Comparison of ENCODE assay signal across 5 worm cellular contexts in genomic region chrIII:9030818-9031217, ce11.
TF ChIP-seq lines count a peak whose summit lies in the region.

No protein-coding gene starts in this region.

TF ChIP-seq in whole organism, L1 larva, 84 proteins besides CTCF, POLR2A, EP300 and RAD21:
- TF ChIP-seq nhr-47 (tag; optimal IDR thresholded peaks at IDR 0.05; lab: Kevin White, UChicago): peak; percentile 32
- no peak for TF ChIP-seq swsn-7 (tag; optimal IDR thresholded peaks at IDR 0.05; lab: Kevin White, UChicago)
- TF ChIP-seq nhr-71 (tag; optimal IDR thresholded peaks at IDR 0.05; lab: Kevin White, UChicago): peak; percentile 41
- TF ChIP-seq unc-130 (tag; optimal IDR thresholded peaks at IDR 0.05; lab: Kevin White, UChicago): no peak
- TF ChIP-seq ztf-4 (tag; optimal IDR thresholded peaks at IDR 0.05; lab: Kevin White, UChicago): no peak
- TF ChIP-seq nhr-77 (tag; optimal IDR thresholded peaks at IDR 0.05; lab: Kevin White, UChicago): no peak
- peak; percentile 5 for TF ChIP-seq fkh-8 (tag; optimal IDR thresholded peaks at IDR 0.05; lab: Kevin White, UChicago)

TF ChIP-seq in whole organism, L2 larva, 48 proteins besides CTCF, POLR2A, EP300 and RAD21:
- TF ChIP-seq fos-1 (tag; optimal IDR thresholded peaks at IDR 0.05; lab: Kevin White, UChicago) (peak; percentile 45), zag-1 (tag; optimal IDR thresholded peaks at IDR 0.05; lab: Kevin White, UChicago) (no peak), lsy-2 (tag; optimal IDR thresholded peaks at IDR 0.05; lab: Kevin White, UChicago) (peak in 1 of 2 experiments; percentile 4)
TF ChIP-seq in whole organism, L2 larva: peak in this region for 2.

TF ChIP-seq in whole organism, L3 larva, 47 proteins besides CTCF, POLR2A, EP300 and RAD21:
- no peak for TF ChIP-seq nfya-1 (tag; optimal IDR thresholded peaks at IDR 0.05; lab: Kevin White, UChicago; ENCODE audit: insufficient read depth)
- no peak for TF ChIP-seq ztf-4 (tag; optimal IDR thresholded peaks at IDR 0.05; lab: Kevin White, UChicago)
- peak; percentile 11 for TF ChIP-seq pqm-1 (tag; optimal IDR thresholded peaks at IDR 0.05; lab: Kevin White, UChicago)
- peak; percentile 60 for TF ChIP-seq elt-2 (tag; optimal IDR thresholded peaks at IDR 0.05; lab: Kevin White, UChicago)

TF ChIP-seq in whole organism, L4 larva, 104 proteins besides CTCF, POLR2A, EP300 and RAD21:
- TF ChIP-seq hlh-30 (tag; optimal IDR thresholded peaks at IDR 0.05; lab: Kevin White, UChicago; ENCODE audit: insufficient read depth) (peak; percentile 10), dve-1 (tag; optimal IDR thresholded peaks at IDR 0.05; lab: Kevin White, UChicago; ENCODE audit: insufficient read depth) (peak; percentile 15), fos-1 (tag; optimal IDR thresholded peaks at IDR 0.05; lab: Kevin White, UChicago) (no peak), lin-13 (GFP tag; optimal IDR thresholded peaks at IDR 0.05; lab: Kevin White, UChicago) (no peak), lin-29 (GFP tag; IDR thresholded peaks at IDR 0.05; lab: Robert Waterston, UW) (no peak), lin-39 (tag; optimal IDR thresholded peaks at IDR 0.05; lab: Kevin White, UChicago) (no peak), nhr-28 (tag; optimal IDR thresholded peaks at IDR 0.05; lab: Kevin White, UChicago) (peak; percentile 13), daf-16 (GFP tag; optimal IDR thresholded peaks at IDR 0.05; lab: Kevin White, UChicago) (no peak), daf-16 (tag; optimal IDR thresholded peaks at IDR 0.05; lab: Kevin White, UChicago) (peak; percentile 61), pqm-1 (tag; optimal IDR thresholded peaks at IDR 0.05; lab: Kevin White, UChicago) (peak; percentile 54), nhr-77 (tag; optimal IDR thresholded peaks at IDR 0.05; lab: Kevin White, UChicago) (peak; percentile 16)

TF ChIP-seq in whole organism, young adult, 124 proteins besides CTCF, POLR2A, EP300 and RAD21:
- TF ChIP-seq athp-1 (tag; optimal IDR thresholded peaks at IDR 0.05; lab: Kevin White, UChicago) (no peak), nhr-80 (tag; optimal IDR thresholded peaks at IDR 0.05; lab: Kevin White, UChicago) (peak; percentile 13)
